Fruit fly (Drosophila melanogaster) whole organism, adult: Measurements from ENCODE around the gene CG11109.
A peak's percentile ranks its signal among the peaks of the same experiment; 100 is the strongest.

Source experiments
- CG11617 ChIP-seq: fragments of 200-800 bp; sonication (Bioruptor generic); optimal IDR thresholded peaks from 2 replicates; lab custom pipeline; 2017; ENCODE audit warnings: mild to moderate bottlenecking, missing biosample characterization, missing genetic modification reagents, missing genetic modification characterization
- CG12768 ChIP-seq: fragments of 200-800 bp; sonication (Bioruptor generic); optimal IDR thresholded peaks from 2 replicates; lab custom pipeline; 2017; ENCODE audit warnings: missing biosample characterization, missing genetic modification characterization, mild to moderate bottlenecking, moderate library complexity, missing genetic modification reagents
- CG14711 ChIP-seq: fragments of 200-800 bp; sonication (Bioruptor generic); optimal IDR thresholded peaks from 2 replicates; lab custom pipeline; 2018; ENCODE audit warnings: missing biosample characterization, mild to moderate bottlenecking, missing genetic modification characterization, moderate library complexity
- CG1620 ChIP-seq: fragments of 200-800 bp; sonication (Bioruptor generic); optimal IDR thresholded peaks from 2 replicates; lab custom pipeline; 2016; ENCODE audit warnings: missing biosample characterization, missing genetic modification characterization
- CG33017 ChIP-seq: fragments of 200-800 bp; sonication (Bioruptor generic); optimal IDR thresholded peaks from 2 replicates; lab custom pipeline; 2018; ENCODE audit warnings: missing biosample characterization, mild to moderate bottlenecking, missing genetic modification characterization, moderate library complexity
- CG5204 ChIP-seq: fragments of 200-800 bp; sonication (Bioruptor generic); optimal IDR thresholded peaks from 2 replicates; lab custom pipeline; 2016; ENCODE audit warnings: missing biosample characterization, missing genetic modification characterization
- CG7045 ChIP-seq: fragments of 200-800 bp; sonication (Bioruptor generic); optimal IDR thresholded peaks from 2 replicates; lab custom pipeline; 2017; ENCODE audit warnings: missing biosample characterization, mild to moderate bottlenecking, missing genetic modification characterization
- CG7101 ChIP-seq: fragments of 200-800 bp; sonication (Bioruptor generic); optimal IDR thresholded peaks from 2 replicates; lab custom pipeline; 2018; ENCODE audit warnings: missing biosample characterization, mild to moderate bottlenecking, missing genetic modification characterization, moderate library complexity
- Clk ChIP-seq: fragments of 200-800 bp; sonication (Bioruptor generic); optimal IDR thresholded peaks from 2 replicates; lab custom pipeline; 2017; ENCODE audit warnings: missing biosample characterization, missing genetic modification characterization
- Crg-1 ChIP-seq: fragments of 200-800 bp; sonication (Bioruptor generic); optimal IDR thresholded peaks from 2 replicates; lab custom pipeline; 2016; ENCODE audit warnings: missing biosample characterization, missing genetic modification characterization
- Hr96 ChIP-seq: fragments of 200-800 bp; sonication (Bioruptor generic); optimal IDR thresholded peaks from 2 replicates; lab custom pipeline; 2016; ENCODE audit warnings: missing biosample characterization, missing genetic modification characterization
- Mnt ChIP-seq: fragments of 200-800 bp; sonication (Bioruptor generic); optimal IDR thresholded peaks from 2 replicates; lab custom pipeline; 2016; ENCODE audit warnings: missing biosample characterization, mild to moderate bottlenecking, missing genetic modification characterization
- bab1 ChIP-seq: fragments of 200-800 bp; sonication (Bioruptor generic); optimal IDR thresholded peaks from 3 replicates; lab custom pipeline; 2019; ENCODE audit warnings: missing biosample characterization, mild to moderate bottlenecking, missing genetic modification characterization, moderate library complexity
- cic ChIP-seq: fragments of 200-800 bp; sonication (Bioruptor generic); optimal IDR thresholded peaks from 2 replicates; lab custom pipeline; 2017; ENCODE audit warnings: missing biosample characterization, mild to moderate bottlenecking, missing genetic modification characterization, moderate library complexity
- cnc ChIP-seq, 2 experiments: fragments of >200 bp; optimal IDR thresholded peaks; 2 replicates each; lab custom pipeline; 2017
- kay ChIP-seq: fragments of 200-800 bp; sonication (Bioruptor generic); peaks from one replicate; lab custom pipeline; 2016; ENCODE audit warnings: missing biosample characterization, missing genetic modification characterization, borderline replicate concordance
- ovo ChIP-seq: fragments of 200-800 bp; sonication (Bioruptor generic); optimal IDR thresholded peaks from 2 replicates; lab custom pipeline; 2016; ENCODE audit warnings: missing biosample characterization, missing genetic modification characterization
- pad ChIP-seq: fragments of 200-800 bp; sonication (Bioruptor generic); optimal IDR thresholded peaks from 3 replicates; lab custom pipeline; 2017; ENCODE audit warnings: missing biosample characterization, missing genetic modification characterization, mild to moderate bottlenecking, moderate library complexity, missing genetic modification reagents
- tj ChIP-seq: fragments of 200-800 bp; sonication (Bioruptor generic); optimal IDR thresholded peaks from 3 replicates; lab custom pipeline; 2017; ENCODE audit warnings: missing biosample characterization, mild to moderate bottlenecking, missing genetic modification characterization, moderate library complexity
- toe ChIP-seq: fragments of 200-800 bp; sonication (Bioruptor generic); optimal IDR thresholded peaks from 2 replicates; lab custom pipeline; 2016; ENCODE audit warnings: missing biosample characterization, missing genetic modification characterization

The CG11109 gene

DNA sequence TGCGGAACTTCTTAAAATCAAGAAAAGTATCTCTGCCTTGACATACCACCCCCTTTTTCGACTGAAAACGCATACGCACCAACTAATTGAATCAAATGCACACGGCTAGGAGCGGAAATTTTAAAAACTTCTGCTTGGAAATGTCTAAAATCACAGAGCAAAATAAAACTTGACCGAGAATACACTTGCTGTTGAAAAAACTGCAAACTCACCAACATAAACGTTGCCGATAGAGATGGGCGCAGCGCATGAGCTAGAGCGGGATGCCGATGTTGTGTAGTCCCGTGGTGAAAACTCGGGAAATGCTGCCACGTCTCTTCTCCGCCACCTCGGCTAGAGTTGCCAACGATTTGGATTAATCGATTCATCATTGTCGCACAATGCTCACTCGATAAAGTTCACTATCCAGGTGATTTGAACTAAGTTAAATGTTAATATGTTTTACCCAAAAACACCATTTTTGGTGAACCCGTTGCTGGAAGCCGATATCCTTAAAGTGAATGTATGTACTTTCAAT, at the start of gene CG11109, which contains the start of gene Arf1:
CG11109 (plus strand) TSS at position 356 of the 517 bp plus-strand sequence.
Arf1 (minus strand) TSS at position 387 of the 517 bp plus-strand sequence.
- TF ChIP-seq Crg-1 = no peak
- TF ChIP-seq bab1 (GFP tag; lab: Kevin White, UChicago) = peak; percentile 62
- no peak for TF ChIP-seq cic (GFP tag; lab: Kevin White, UChicago)
- TF ChIP-seq CG7101 (tag; lab: Kevin White, UChicago) = peak; percentile 38
- TF ChIP-seq ovo (GFP tag; lab: Kevin White, UChicago) = no peak
- TF ChIP-seq pad (GFP tag; lab: Kevin White, UChicago) = peak; percentile 81
- no peak for TF ChIP-seq kay (GFP tag; lab: Kevin White, UChicago)
- TF ChIP-seq Clk (GFP tag; lab: Kevin White, UChicago) = no peak
- peak; percentile 79 to 89 for TF ChIP-seq cnc (optimal IDR thresholded peaks at IDR 0.05; lab: Kevin White, UChicago)
- TF ChIP-seq CG33017 (tag; lab: Kevin White, UChicago) = no peak
- TF ChIP-seq tj (GFP tag; lab: Kevin White, UChicago) = peak; percentile 65
- TF ChIP-seq CG5204 (GFP tag; lab: Kevin White, UChicago) = no peak
- TF ChIP-seq CG12768 (GFP tag; lab: Kevin White, UChicago) = peak; percentile 27
- TF ChIP-seq Hr96 (GFP tag; lab: Kevin White, UChicago) = no peak
- no peak for TF ChIP-seq toe (GFP tag; lab: Kevin White, UChicago)
- peak; percentile 96 for TF ChIP-seq CG14711 (tag; lab: Kevin White, UChicago)
- no peak for TF ChIP-seq CG1620 (GFP tag; lab: Kevin White, UChicago)
- no peak for TF ChIP-seq CG7045 (GFP tag; lab: Kevin White, UChicago)
- peak; percentile 35 for TF ChIP-seq Mnt
- peak; percentile 8 for TF ChIP-seq CG11617 (GFP tag; lab: Kevin White, UChicago)

DNA sequence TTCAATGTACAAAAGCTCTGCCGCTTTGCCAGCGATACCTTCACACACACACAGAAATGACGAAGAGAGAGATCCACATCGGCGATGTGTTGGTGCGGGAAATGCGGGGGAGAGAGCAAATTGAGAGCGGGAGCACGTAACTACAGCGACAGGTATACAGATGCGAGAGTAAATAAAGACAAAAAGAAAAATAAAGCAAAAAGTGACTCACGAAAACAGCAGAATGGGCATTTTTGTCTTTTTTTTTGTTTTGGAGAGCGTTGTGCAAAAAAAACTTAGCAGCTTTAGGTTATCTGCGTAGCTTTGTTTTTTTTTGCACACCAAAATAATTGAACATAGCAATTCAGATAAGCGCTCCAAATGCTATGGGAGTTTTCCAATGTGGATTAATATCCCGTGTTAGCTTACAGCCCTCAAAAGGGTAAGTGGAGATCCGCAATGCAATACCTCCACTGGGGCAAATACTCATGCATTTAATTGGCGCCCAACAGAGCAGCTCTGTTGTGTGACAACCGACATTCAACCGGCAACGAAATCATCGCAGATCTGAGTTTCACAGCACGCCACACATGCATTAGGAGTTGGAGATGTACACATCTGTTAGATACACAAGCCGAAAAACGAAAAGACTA, 49.3 kb upstream of the CG11109 start:
- peak; percentile 99 for TF ChIP-seq kay (GFP tag; lab: Kevin White, UChicago)
- TF ChIP-seq cic (GFP tag; lab: Kevin White, UChicago) = peak; percentile 95
- peak; percentile 90 for TF ChIP-seq CG5204 (GFP tag; lab: Kevin White, UChicago)
- TF ChIP-seq tj (GFP tag; lab: Kevin White, UChicago) = peak; percentile 98
- no peak for TF ChIP-seq cnc (optimal IDR thresholded peaks at IDR 0.05; lab: Kevin White, UChicago)
- TF ChIP-seq Mnt = peak; percentile 76
- peak; percentile 73 for TF ChIP-seq CG7101 (tag; lab: Kevin White, UChicago)
- peak; percentile 10 for TF ChIP-seq bab1 (GFP tag; lab: Kevin White, UChicago)
- peak; percentile 66 for TF ChIP-seq Crg-1
- TF ChIP-seq ovo (GFP tag; lab: Kevin White, UChicago) = peak; percentile 91
- peak; percentile 98 for TF ChIP-seq CG11617 (GFP tag; lab: Kevin White, UChicago)
- peak; percentile 67 for TF ChIP-seq CG1620 (GFP tag; lab: Kevin White, UChicago)
- TF ChIP-seq toe (GFP tag; lab: Kevin White, UChicago) = peak; percentile 92
- TF ChIP-seq CG12768 (GFP tag; lab: Kevin White, UChicago) = peak; percentile 99
- peak; percentile 61 for TF ChIP-seq pad (GFP tag; lab: Kevin White, UChicago)
- peak; percentile 91 for TF ChIP-seq Hr96 (GFP tag; lab: Kevin White, UChicago)
- TF ChIP-seq CG33017 (tag; lab: Kevin White, UChicago) = peak; percentile 97
- TF ChIP-seq CG7045 (GFP tag; lab: Kevin White, UChicago) = peak; percentile 97
- TF ChIP-seq CG14711 (tag; lab: Kevin White, UChicago) = peak; percentile 15
- peak; percentile 91 for TF ChIP-seq Clk (GFP tag; lab: Kevin White, UChicago)

DNA sequence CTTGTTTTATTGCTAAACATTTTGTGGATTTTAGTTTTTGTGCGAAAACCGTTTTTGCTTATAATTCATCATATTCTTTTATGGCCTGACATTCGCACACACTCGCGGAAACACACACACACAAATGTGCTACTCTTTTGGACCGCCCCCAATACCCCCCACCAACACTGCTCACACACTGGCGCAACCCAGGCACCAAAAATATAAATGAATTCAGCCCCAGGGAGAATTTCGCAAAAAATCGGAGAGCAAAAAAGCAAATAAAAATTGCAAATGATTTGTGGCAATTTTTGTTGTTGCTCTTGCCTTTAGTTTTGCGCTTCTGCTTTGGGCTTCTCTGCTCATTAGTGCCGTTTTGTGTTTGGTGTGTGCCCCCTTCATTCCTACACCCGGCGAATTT, 48.8 kb upstream of the CG11109 start:
- TF ChIP-seq kay (GFP tag; lab: Kevin White, UChicago) (peak; percentile 59), CG7101 (tag; lab: Kevin White, UChicago) (no peak), toe (GFP tag; lab: Kevin White, UChicago) (peak; percentile 4), cic (GFP tag; lab: Kevin White, UChicago) (no peak)

DNA sequence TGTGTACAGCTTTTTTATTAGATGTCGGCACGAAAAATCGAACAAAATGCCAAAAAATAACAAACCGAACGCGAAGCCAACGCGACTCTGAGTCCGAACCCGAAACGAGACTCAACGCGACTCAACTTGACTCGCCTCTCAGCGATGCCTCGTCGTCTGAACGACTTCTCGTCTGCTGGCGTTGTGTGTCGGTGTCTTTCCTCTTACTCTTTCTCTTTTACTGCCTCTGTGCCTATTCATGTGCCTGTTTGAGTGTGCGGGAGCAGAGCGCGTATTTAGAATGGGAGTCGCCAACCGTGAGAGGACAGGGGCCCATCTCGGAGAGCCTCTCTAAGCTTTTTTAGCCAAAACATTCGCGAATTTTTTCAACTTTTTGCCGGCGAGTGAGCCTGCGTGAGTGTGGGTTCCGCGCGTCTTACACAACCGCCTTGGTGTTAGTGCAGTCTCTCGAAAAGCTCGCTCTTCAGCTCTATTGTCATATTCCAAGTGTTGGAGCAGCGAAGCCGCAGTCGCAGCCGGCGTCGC, 47.3 kb upstream of the CG11109 start:
- peak; percentile 21 for TF ChIP-seq Crg-1
- peak; percentile 69 for TF ChIP-seq CG12768 (GFP tag; lab: Kevin White, UChicago)
- peak; percentile 60 for TF ChIP-seq CG11617 (GFP tag; lab: Kevin White, UChicago)
- peak; percentile 69 for TF ChIP-seq CG33017 (tag; lab: Kevin White, UChicago)
- TF ChIP-seq CG5204 (GFP tag; lab: Kevin White, UChicago) = no peak
- peak; percentile 43 for TF ChIP-seq pad (GFP tag; lab: Kevin White, UChicago)
- TF ChIP-seq CG7045 (GFP tag; lab: Kevin White, UChicago) = no peak
- no peak for TF ChIP-seq kay (GFP tag; lab: Kevin White, UChicago)
- peak; percentile 80 for TF ChIP-seq Mnt
- TF ChIP-seq Clk (GFP tag; lab: Kevin White, UChicago) = peak; percentile 59
- no peak for TF ChIP-seq toe (GFP tag; lab: Kevin White, UChicago)
- TF ChIP-seq tj (GFP tag; lab: Kevin White, UChicago) = peak; percentile 34
- TF ChIP-seq CG1620 (GFP tag; lab: Kevin White, UChicago) = no peak
- peak; percentile 48 for TF ChIP-seq Hr96 (GFP tag; lab: Kevin White, UChicago)
- peak; percentile 74 for TF ChIP-seq cic (GFP tag; lab: Kevin White, UChicago)
- peak; percentile 30 for TF ChIP-seq CG7101 (tag; lab: Kevin White, UChicago)
- no peak for TF ChIP-seq cnc (optimal IDR thresholded peaks at IDR 0.05; lab: Kevin White, UChicago)
- TF ChIP-seq bab1 (GFP tag; lab: Kevin White, UChicago) = peak; percentile 9
- TF ChIP-seq CG14711 (tag; lab: Kevin White, UChicago) = peak; percentile 8
- TF ChIP-seq ovo (GFP tag; lab: Kevin White, UChicago) = peak; percentile 5
